Worm (Caenorhabditis elegans): Measurements from ENCODE around the gene dsl-6.

The dsl-6 gene

DNA sequence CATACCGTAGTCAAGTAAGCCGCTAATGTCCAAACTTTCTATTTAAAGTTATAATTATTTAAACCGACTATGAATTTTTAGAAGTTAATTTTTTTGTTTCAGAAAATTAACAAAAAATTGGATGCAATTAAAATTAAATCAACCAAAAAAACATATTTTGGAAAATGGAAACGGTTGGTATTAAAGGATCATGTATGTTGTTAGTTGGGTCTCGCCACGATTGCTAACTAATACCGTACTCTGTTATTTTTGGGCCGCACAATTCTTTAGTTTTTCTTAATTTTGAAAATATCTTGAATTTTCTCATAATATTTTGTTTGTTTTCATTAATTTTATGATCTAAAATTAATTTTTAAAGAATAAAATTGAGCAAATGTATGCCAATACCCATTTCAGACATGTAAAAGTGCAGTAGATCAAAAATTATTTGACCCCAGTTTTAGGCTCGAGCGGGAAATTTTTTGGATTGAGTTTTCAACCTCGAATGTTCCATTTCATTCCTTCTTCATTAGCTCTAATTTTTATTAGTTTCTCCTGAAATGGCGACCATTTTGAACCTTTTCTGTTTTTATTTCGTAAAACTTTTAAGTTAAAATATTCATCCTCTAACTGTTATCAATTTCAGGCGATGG is 25.6 kb downstream of the dsl-6 start, which contains the start of gene cbd-1 (continued):
- no peak for TF ChIP-seq lsy-27 (tag; optimal IDR thresholded peaks at IDR 0.05; ENCODE audit: borderline replicate concordance, insufficient read depth)
- TF ChIP-seq pbrm-1 (GFP tag; IDR thresholded peaks at IDR 0.05) = no peak
- 0 out of 2 replicates have a peak, but pooled peaks have one; percentile 57 for TF ChIP-seq Y95B8A.8 (GFP tag; IDR thresholded peaks at IDR 0.05)
- peak; percentile 82 for TF ChIP-seq F33H1.4 (GFP tag; IDR thresholded peaks at IDR 0.05)
- TF ChIP-seq akir-1 (GFP tag; optimal IDR thresholded peaks at IDR 0.05) = no peak
- no peak for TF ChIP-seq let-526 (GFP tag; IDR thresholded peaks at IDR 0.05)
- no peak for TF ChIP-seq sdz-38 (tag; optimal IDR thresholded peaks at IDR 0.05)
- TF ChIP-seq ccch-3 (GFP tag; optimal IDR thresholded peaks at IDR 0.05) = no peak
- peak; percentile 91 for TF ChIP-seq ceh-91 (GFP tag; IDR thresholded peaks at IDR 0.05)
- no peak for TF ChIP-seq ceh-100 (GFP tag; IDR thresholded peaks at IDR 0.05)
- TF ChIP-seq hmg-20 (GFP tag; IDR thresholded peaks at IDR 0.05) = no peak
- TF ChIP-seq F57C9.4 (tag; optimal IDR thresholded peaks at IDR 0.05) = no peak
- TF ChIP-seq Y79H2A.3 (GFP tag; conservative IDR thresholded peaks at IDR 0.05) = peak; percentile 70; the same call in 1 of the 2 replicates
- no peak for TF ChIP-seq dox-1 (GFP tag; IDR thresholded peaks at IDR 0.05)
- TF ChIP-seq ekl-4 (GFP tag; IDR thresholded peaks at IDR 0.05) = 0 out of 2 replicates have a peak, but pooled peaks have one; percentile 48
- TF ChIP-seq Y53F4B.3 (GFP tag; IDR thresholded peaks at IDR 0.05) = 0 out of 2 replicates have a peak, but pooled peaks have one; percentile 18
- peak; percentile 81 for TF ChIP-seq dpl-1 (GFP tag; optimal IDR thresholded peaks at IDR 0.05)
- TF ChIP-seq C17E4.6 (GFP tag; IDR thresholded peaks at IDR 0.05) = no peak
- peak; percentile 96 for TF ChIP-seq efl-1 (GFP tag; optimal IDR thresholded peaks at IDR 0.05)
- peak; percentile 85 for TF ChIP-seq xnd-1 (tag; optimal IDR thresholded peaks at IDR 0.05)
- peak; percentile 24 for TF ChIP-seq F49E8.2 (tag; optimal IDR thresholded peaks at IDR 0.05; ENCODE audit: insufficient read depth)

DNA sequence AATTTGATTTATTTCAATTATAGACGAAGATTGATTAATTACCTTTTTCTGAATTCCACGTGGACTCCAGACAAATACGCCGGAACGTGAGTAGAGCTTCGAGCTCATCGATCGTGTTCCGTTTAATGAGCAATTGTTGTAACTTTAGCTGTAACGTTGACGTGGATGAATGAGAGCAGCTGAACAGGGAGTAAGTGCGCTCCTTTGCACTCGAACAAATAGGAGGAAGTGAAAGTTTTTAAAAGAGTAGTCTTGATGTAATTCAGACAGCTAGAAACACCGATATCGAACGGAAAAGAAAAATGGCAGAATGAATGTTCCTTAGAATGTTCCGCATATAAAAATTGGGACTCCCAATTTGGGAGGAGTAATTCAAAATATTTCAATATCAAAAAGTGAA is 26.5 kb downstream of the dsl-6 start, which contains the start of gene sec-31:
Gene sec-31 (minus strand): TSS at position 148 of the 400 bp plus-strand sequence.
- no peak for TF ChIP-seq egl-18 (GFP tag; IDR thresholded peaks at IDR 0.05)
- TF ChIP-seq madf-10 (tag; optimal IDR thresholded peaks at IDR 0.05) = no peak
- TF ChIP-seq snpc-1.3 (tag; optimal IDR thresholded peaks at IDR 0.05; ENCODE audit: insufficient read depth) = no peak
- TF ChIP-seq mcd-1 (GFP tag; IDR thresholded peaks at IDR 0.05) = peak; percentile 37
- no peak for TF ChIP-seq C06A6.2 (GFP tag; conservative IDR thresholded peaks at IDR 0.05)
- TF ChIP-seq let-607 (tag; optimal IDR thresholded peaks at IDR 0.05) = peak in 1 of 2 experiments; percentile 29

DNA sequence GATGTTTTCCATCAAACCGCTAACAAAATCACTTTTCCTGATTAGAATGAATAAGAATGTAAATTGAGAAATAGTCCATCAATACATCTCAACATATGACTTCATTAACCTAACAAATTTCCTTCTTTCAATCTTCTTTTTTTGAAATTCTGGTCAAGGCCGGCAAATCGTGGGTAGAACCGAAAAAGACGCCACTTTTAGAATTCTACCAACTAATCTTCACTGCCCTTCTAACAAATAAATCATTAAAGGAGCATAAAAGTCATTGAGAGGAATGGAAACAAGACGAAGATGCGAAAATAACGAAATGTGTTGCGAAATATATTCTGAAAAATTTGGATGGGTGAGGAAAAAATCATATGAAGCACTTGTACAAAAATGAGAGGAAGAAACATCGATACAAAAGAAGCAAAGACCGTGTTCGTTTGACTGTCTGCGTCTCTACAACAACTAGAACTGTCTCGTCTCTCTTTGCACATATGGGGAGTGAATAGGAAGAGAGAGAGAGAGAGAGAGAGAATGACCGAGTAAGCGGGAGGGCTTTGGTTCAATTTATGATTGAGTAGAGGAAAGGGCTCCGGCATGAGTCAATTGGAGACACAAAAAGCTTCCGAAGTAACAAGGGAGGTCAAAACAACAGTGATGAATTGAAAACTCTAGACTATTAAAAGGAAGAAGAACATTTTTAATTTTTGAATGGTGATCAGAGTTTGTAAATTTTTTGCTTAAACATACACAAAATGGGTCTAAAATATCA is 34.1 kb downstream of the dsl-6 start:
- peak; percentile 87 for TF ChIP-seq hmg-1.2 (GFP tag; IDR thresholded peaks at IDR 0.05)
- TF ChIP-seq ama-1 (optimal IDR thresholded peaks at IDR 0.05) = no peak
- TF ChIP-seq ama-1 (GFP tag; optimal IDR thresholded peaks at IDR 0.05) = no peak
- no peak for TF ChIP-seq athp-1 (tag; optimal IDR thresholded peaks at IDR 0.05)
- no peak for TF ChIP-seq aptf-2 (GFP tag; conservative IDR thresholded peaks at IDR 0.05)
- peak; percentile 45 for TF ChIP-seq nhr-80 (tag; optimal IDR thresholded peaks at IDR 0.05)
- TF ChIP-seq bed-2 (GFP tag; IDR thresholded peaks at IDR 0.05) = no peak
- TF ChIP-seq nfyb-1 (GFP tag; IDR thresholded peaks at IDR 0.05) = no peak
- peak; percentile 90 for TF ChIP-seq cebp-1 (GFP tag; IDR thresholded peaks at IDR 0.05)
- peak; percentile 96 for TF ChIP-seq cebp-1 (tag; optimal IDR thresholded peaks at IDR 0.05)
- TF ChIP-seq attf-5 (GFP tag; optimal IDR thresholded peaks at IDR 0.05) = peak; percentile 28
